Worm (Caenorhabditis elegans) whole organism, late embryonic: ENCODE results near the gene Y37A1A.4.

ENCODE experiments used
- C08G9.2 ChIP-seq: sonication (generic microtip); optimal IDR thresholded peaks from 2 replicates; lab custom pipeline; 2016; ENCODE audit warnings: mild to moderate bottlenecking, missing genetic modification characterization, moderate library complexity, missing compliant biosample characterization
- ahr-1 ChIP-seq: sonication (generic microtip); optimal IDR thresholded peaks from 2 replicates; lab custom pipeline; 2016; ENCODE audit warnings: missing genetic modification characterization, missing compliant biosample characterization
- ceh-31 ChIP-seq: sonication (generic microtip); optimal IDR thresholded peaks from 2 replicates; lab custom pipeline; 2016; ENCODE audit warnings: missing genetic modification characterization, missing compliant biosample characterization
- dmd-4 ChIP-seq: sonication (generic microtip); optimal IDR thresholded peaks from 2 replicates; lab custom pipeline; 2016; ENCODE audit warnings: borderline replicate concordance, missing genetic modification characterization, missing compliant biosample characterization
- dve-1 ChIP-seq: sonication (generic microtip); optimal IDR thresholded peaks from 2 replicates; lab custom pipeline; 2017; ENCODE audit warnings: antibody characterized with exemption, mild to moderate bottlenecking, missing genetic modification characterization, missing compliant biosample characterization
- elt-4 ChIP-seq: sonication (generic microtip); optimal IDR thresholded peaks from 2 replicates; lab custom pipeline; 2016; ENCODE audit warnings: missing genetic modification characterization, missing compliant biosample characterization
- pag-3 ChIP-seq: sonication (generic microtip); optimal IDR thresholded peaks from 2 replicates; lab custom pipeline; 2016; ENCODE audit warnings: missing compliant biosample characterization, missing genetic modification characterization, borderline replicate concordance
- pqm-1 ChIP-seq: sonication (generic microtip); optimal IDR thresholded peaks from 2 replicates; lab custom pipeline; 2016; ENCODE audit warnings: missing genetic modification characterization, missing compliant biosample characterization
- tbx-2 ChIP-seq: sonication (generic microtip); optimal IDR thresholded peaks from 2 replicates; lab custom pipeline; 2016; ENCODE audit warnings: missing genetic modification characterization, missing compliant biosample characterization

- no peak for TF ChIP-seq tbx-2
- no peak for TF ChIP-seq pqm-1 (tag; lab: Kevin White, UChicago)
- TF ChIP-seq ahr-1 (tag; lab: Kevin White, UChicago) = no peak
- no peak for TF ChIP-seq dve-1 (tag; lab: Kevin White, UChicago)
- no peak for TF ChIP-seq dmd-4 (tag; lab: Kevin White, UChicago)
- TF ChIP-seq C08G9.2 = no peak
- no peak for TF ChIP-seq pag-3 (tag; lab: Kevin White, UChicago)
- TF ChIP-seq ceh-31 = no peak
- TF ChIP-seq elt-4 (tag; lab: Kevin White, UChicago) = no peak
Observed at ce11 chrIV:13988781-13989180, 54.6 kb downstream of the Y37A1A.4 start, which contains the start of gene egl-23.
